Worm (Caenorhabditis elegans): ENCODE measurements around the gene tofu-6.

Gene tofu-6

DNA sequence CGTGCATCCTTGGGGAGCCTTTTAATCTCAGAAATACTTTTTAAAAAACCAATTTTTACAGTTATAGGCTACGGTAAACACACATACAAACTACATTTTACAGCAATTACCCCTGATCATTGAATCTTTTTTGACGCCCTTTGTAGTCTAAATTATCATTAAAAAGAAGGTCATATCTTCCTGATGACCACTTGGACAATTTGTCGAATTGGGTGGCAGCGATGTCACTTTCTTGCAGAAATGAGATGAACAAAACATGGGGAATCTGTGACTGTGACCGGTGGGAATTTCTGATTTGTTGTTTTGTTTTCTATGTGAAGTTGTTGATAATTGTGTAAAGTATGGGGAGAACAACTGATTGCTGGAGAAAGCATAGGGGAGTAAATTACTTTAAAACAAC lies 28.6 kb downstream of the tofu-6 start:
- TF ChIP-seq nhr-85 (tag) (peak; percentile 67), elt-3 (tag; optimal IDR thresholded peaks at IDR 0.05) (peak in 1 of 6 experiments; percentile 12), nhr-20 (tag; optimal IDR thresholded peaks at IDR 0.05) (peak; percentile 0), zip-4 (GFP tag; optimal IDR thresholded peaks at IDR 0.05) (no peak), blmp-1 (tag; optimal IDR thresholded peaks at IDR 0.05) (peak; percentile 74), lin-14 (GFP tag; optimal IDR thresholded peaks at IDR 0.05) (no peak)

ce11 chrII:5451278-5451677 lies 30.2 kb downstream of the tofu-6 start:
- no peak for TF ChIP-seq xbp-1 (tag; optimal IDR thresholded peaks at IDR 0.05)
- TF ChIP-seq zip-4 (GFP tag; optimal IDR thresholded peaks at IDR 0.05), result no peak
- TF ChIP-seq nhr-19 (GFP tag; conservative IDR thresholded peaks at IDR 0.05), result no peak
- no peak for TF ChIP-seq C16A3.4 (tag; optimal IDR thresholded peaks at IDR 0.05)
- TF ChIP-seq skn-1 (tag; optimal IDR thresholded peaks at IDR 0.05), result no peak
- TF ChIP-seq nhr-85 (tag), result peak; percentile 66
- no peak for TF ChIP-seq nhr-77 (tag; optimal IDR thresholded peaks at IDR 0.05)

DNA sequence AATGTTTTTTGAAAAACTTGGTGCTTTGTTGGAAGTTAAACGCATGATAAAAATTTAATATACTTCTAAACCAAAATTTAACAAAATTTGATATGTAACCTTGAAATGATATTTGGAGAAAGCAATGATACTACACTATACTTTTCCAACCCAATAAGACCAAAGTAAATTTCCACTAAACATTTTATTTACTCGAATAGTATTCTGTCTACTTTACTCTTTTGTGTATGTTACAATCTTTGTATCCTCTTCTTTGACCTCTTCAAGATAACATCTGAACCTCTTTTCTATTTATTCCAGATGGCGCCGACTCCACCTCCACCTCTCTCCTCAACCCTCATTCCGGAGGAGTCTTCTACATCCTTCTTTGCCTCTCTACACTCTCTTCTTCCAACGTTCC lies 32.5 kb downstream of the tofu-6 start, which contains the start of gene dhs-5:
TSS of gene dhs-5 (plus strand) at position 301 of the 400 bp plus-strand sequence.
- TF ChIP-seq sox-4 (tag; optimal IDR thresholded peaks at IDR 0.05) (no peak), dsc-1 (tag; optimal IDR thresholded peaks at IDR 0.05) (peak; percentile 56), grh-1 (GFP tag; IDR thresholded peaks at IDR 0.05) (no peak)

DNA sequence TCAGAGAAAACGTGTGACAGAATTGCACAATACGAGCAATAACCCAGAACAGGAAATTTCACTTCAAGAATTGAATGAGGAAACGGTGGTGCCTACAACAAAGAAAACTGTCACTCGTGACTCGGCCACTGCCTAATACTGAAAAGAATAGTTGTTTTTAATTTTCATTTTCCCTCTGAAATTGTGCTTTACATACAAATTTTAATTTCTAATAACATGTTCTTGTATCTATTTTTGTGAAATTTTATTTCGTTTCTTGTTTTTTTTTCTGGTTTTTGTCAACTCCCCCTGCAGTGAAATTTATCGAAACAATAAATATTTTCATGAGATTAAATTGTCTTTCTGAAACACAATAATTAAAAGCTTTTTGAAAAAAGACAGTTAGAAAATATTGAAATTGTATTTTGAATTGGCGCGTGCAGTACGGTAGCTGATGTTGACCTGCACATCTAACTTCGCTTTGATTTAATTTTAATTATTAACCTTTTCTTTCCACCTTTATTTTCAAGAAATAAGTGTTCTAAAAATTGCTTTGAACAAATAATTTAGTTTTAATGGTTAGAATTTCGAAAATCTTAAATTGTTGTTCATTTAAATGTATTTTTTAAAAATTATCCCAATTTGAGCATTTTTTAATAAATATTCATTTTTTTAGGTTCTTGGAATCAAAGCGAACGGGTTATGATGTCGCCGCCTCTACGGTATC lies 34.8 kb downstream of the tofu-6 start, which contains the start of gene daz-1:
TSS of gene daz-1 (plus strand) at position 656 of the 706 bp plus-strand sequence.
- TF ChIP-seq nhr-47 (tag; optimal IDR thresholded peaks at IDR 0.05), result no peak
- no peak for TF ChIP-seq swsn-7 (tag; optimal IDR thresholded peaks at IDR 0.05)
- TF ChIP-seq mab-9 (GFP tag; IDR thresholded peaks at IDR 0.05), result no peak
- TF ChIP-seq egl-27 (tag; optimal IDR thresholded peaks at IDR 0.05), result no peak
- no peak for TF ChIP-seq nhr-90 (tag; optimal IDR thresholded peaks at IDR 0.05; ENCODE audit: poor library complexity)
- no peak for TF ChIP-seq unc-98 (GFP tag; IDR thresholded peaks at IDR 0.05)
- no peak for TF ChIP-seq efl-1 (optimal IDR thresholded peaks at IDR 0.05)
- no peak for TF ChIP-seq efl-1 (GFP tag; optimal IDR thresholded peaks at IDR 0.05 in 1 of 2)
- TF ChIP-seq grh-1 (GFP tag; IDR thresholded peaks at IDR 0.05), result no peak
- TF ChIP-seq ceh-63 (GFP tag; optimal IDR thresholded peaks at IDR 0.05), result no peak
- TF ChIP-seq mdl-1 (tag; optimal IDR thresholded peaks at IDR 0.05), result no peak
- TF ChIP-seq nhr-28 (tag; optimal IDR thresholded peaks at IDR 0.05), result no peak
- no peak for TF ChIP-seq hlh-4 (tag; optimal IDR thresholded peaks at IDR 0.05)
- no peak for TF ChIP-seq nhr-77 (tag; optimal IDR thresholded peaks at IDR 0.05)
- TF ChIP-seq pag-3 (tag; optimal IDR thresholded peaks at IDR 0.05; ENCODE audit: borderline replicate concordance, insufficient read depth), result no peak
- TF ChIP-seq lin-35 (GFP tag; optimal IDR thresholded peaks at IDR 0.05), result no peak
- TF ChIP-seq tbx-2 (tag; optimal IDR thresholded peaks at IDR 0.05), result no peak
- no peak for TF ChIP-seq unc-30 (tag; optimal IDR thresholded peaks at IDR 0.05)
- no peak for TF ChIP-seq pax-3 (tag; optimal IDR thresholded peaks at IDR 0.05)

DNA sequence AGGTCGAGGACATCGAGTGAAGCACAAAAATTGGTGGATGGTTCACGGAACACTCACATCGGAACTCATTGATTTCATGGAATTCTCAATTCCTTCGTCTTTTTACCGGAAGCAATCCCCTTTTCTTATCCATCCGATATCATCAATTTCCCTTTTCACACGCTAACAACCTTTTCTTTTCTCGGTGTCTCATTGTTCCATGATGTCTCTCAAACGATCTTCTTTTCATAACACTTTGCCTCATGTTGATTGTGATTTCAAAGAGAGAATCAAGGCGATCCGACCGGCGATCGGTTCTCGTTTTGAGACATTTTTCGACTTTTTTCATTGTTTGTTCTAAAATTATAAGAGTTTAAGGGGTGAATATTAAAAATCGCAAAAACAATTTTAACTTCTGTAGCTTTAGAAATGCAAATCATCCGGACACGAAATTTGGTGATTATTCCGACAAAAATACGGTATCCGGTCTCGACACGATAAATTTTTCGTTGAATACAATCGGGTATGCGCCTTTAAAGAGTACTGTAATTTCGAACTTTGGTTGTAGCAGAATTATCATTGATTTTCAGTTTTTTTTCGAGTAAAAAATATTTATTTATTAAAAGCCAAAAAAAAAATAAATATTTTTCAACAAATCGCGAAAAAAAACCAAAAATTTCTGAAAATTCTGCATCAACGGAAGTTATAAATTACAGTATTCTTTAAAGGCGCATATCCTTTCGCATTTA lies 37.8 kb downstream of the tofu-6 start:
- TF ChIP-seq ets-5 (GFP tag; IDR thresholded peaks at IDR 0.05) (no peak), unc-130 (tag; optimal IDR thresholded peaks at IDR 0.05) (peak; percentile 4), fkh-8 (tag; optimal IDR thresholded peaks at IDR 0.05) (no peak), C16A3.4 (tag; optimal IDR thresholded peaks at IDR 0.05) (no peak), elt-3 (tag; optimal IDR thresholded peaks at IDR 0.05) (peak in 4 of 6 experiments; percentile 11 to 73 (median 32)), nhr-71 (tag; optimal IDR thresholded peaks at IDR 0.05) (peak; percentile 2), lin-14 (GFP tag; optimal IDR thresholded peaks at IDR 0.05) (peak; percentile 71), ceh-8 (GFP tag; optimal IDR thresholded peaks at IDR 0.05) (no peak), sox-4 (tag; optimal IDR thresholded peaks at IDR 0.05) (no peak), snu-23 (GFP tag; optimal IDR thresholded peaks at IDR 0.05) (peak; percentile 11), tlp-1 (tag; optimal IDR thresholded peaks at IDR 0.05) (no peak), vab-15 (tag; optimal IDR thresholded peaks at IDR 0.05) (no peak), zag-1 (tag; optimal IDR thresholded peaks at IDR 0.05) (no peak), pax-3 (tag; optimal IDR thresholded peaks at IDR 0.05) (no peak), blmp-1 (tag; optimal IDR thresholded peaks at IDR 0.05) (peak; percentile 99), mep-1 (tag; optimal IDR thresholded peaks at IDR 0.05) (peak; percentile 5), aha-1 (tag; optimal IDR thresholded peaks at IDR 0.05) (no peak), aly-2 (tag; optimal IDR thresholded peaks at IDR 0.05) (no peak), pag-3 (tag; optimal IDR thresholded peaks at IDR 0.05; ENCODE audit: borderline replicate concordance, insufficient read depth) (no peak)

Measured in whole organism, L1 larva.